Worm (Caenorhabditis elegans): ENCODE measurements around the gene srt-39.

Gene srt-39

DNA sequence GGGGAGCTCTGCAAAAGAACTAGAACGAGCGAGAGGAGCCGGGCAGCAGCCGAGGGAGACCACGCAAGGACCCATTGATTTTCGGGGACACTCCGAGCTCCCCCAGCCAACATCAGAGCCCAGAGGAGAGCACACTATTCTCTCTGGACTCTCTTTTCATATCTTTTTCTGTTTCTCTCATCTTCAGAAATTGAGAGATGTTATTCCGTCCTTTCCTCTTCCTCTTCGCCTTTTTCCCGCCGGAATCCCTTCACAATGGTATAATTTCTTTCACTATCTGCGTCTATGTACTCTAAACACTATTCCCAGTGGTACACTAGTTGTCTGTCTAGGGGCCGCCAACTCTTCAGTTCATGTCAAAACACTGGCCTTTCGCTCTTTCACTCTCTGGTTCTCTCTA lies 19.3 kb upstream of the srt-39 start:
- no peak for TF ChIP-seq nhr-232 (tag; optimal IDR thresholded peaks at IDR 0.05)
- no peak for TF ChIP-seq pha-2 (tag; optimal IDR thresholded peaks at IDR 0.05)
- TF ChIP-seq T23F11.4 (GFP tag; optimal IDR thresholded peaks at IDR 0.05), result no peak
- TF ChIP-seq syd-9 (tag; optimal IDR thresholded peaks at IDR 0.05), result peak; percentile 74
- no peak for TF ChIP-seq nhr-11 (tag; optimal IDR thresholded peaks at IDR 0.05)
- no peak for TF ChIP-seq pqm-1 (tag; optimal IDR thresholded peaks at IDR 0.05)
- TF ChIP-seq ceh-14 (tag; optimal IDR thresholded peaks at IDR 0.05), result peak; percentile 88
- TF ChIP-seq ceh-45 (GFP tag; IDR thresholded peaks at IDR 0.05), result no peak
- no peak for TF ChIP-seq ets-4 (tag; optimal IDR thresholded peaks at IDR 0.05)
- peak; percentile 91 for TF ChIP-seq ceh-18 (tag; optimal IDR thresholded peaks at IDR 0.05)
- no peak for TF ChIP-seq che-1 (tag; optimal IDR thresholded peaks at IDR 0.05)
- no peak for TF ChIP-seq ttx-3 (tag; optimal IDR thresholded peaks at IDR 0.05)
- peak; percentile 67 for TF ChIP-seq ref-2 (tag; optimal IDR thresholded peaks at IDR 0.05)
- no peak for TF ChIP-seq Y22D7AL.16 (tag; optimal IDR thresholded peaks at IDR 0.05)
- TF ChIP-seq ceh-48 (tag; optimal IDR thresholded peaks at IDR 0.05), result peak; percentile 92
- no peak for TF ChIP-seq elt-4 (tag; optimal IDR thresholded peaks at IDR 0.05)
- TF ChIP-seq ceh-34 (tag; optimal IDR thresholded peaks at IDR 0.05), result peak; percentile 79
- no peak for TF ChIP-seq pat-9 (tag; optimal IDR thresholded peaks at IDR 0.05)
- TF ChIP-seq ama-1 (optimal IDR thresholded peaks at IDR 0.05), result no peak
- peak; percentile 3 for TF ChIP-seq fkh-10 (GFP tag; optimal IDR thresholded peaks at IDR 0.05)
- peak; percentile 23 for TF ChIP-seq fax-1 (tag; optimal IDR thresholded peaks at IDR 0.05)
- TF ChIP-seq ceh-19 (GFP tag; optimal IDR thresholded peaks at IDR 0.05), result no peak
- no peak for TF ChIP-seq odd-2 (tag; optimal IDR thresholded peaks at IDR 0.05)
- no peak for TF ChIP-seq eyg-1 (tag; optimal IDR thresholded peaks at IDR 0.05)
- TF ChIP-seq gmeb-2 (tag; optimal IDR thresholded peaks at IDR 0.05), result no peak
- TF ChIP-seq lin-11 (tag; optimal IDR thresholded peaks at IDR 0.05), result no peak
- peak; percentile 92 for TF ChIP-seq unc-42 (tag; optimal IDR thresholded peaks at IDR 0.05)
- no peak for TF ChIP-seq hlh-30 (tag; optimal IDR thresholded peaks at IDR 0.05; ENCODE audit: insufficient read depth)
- peak; percentile 13 for TF ChIP-seq K09A11.1 (tag; optimal IDR thresholded peaks at IDR 0.05; ENCODE audit: insufficient read depth)
- no peak for TF ChIP-seq ceh-2 (tag; optimal IDR thresholded peaks at IDR 0.05)
- TF ChIP-seq mec-3 (tag; optimal IDR thresholded peaks at IDR 0.05; ENCODE audit: borderline replicate concordance), result no peak
- TF ChIP-seq K02D7.2 (tag; optimal IDR thresholded peaks at IDR 0.05), result no peak
- TF ChIP-seq ceh-22 (tag; optimal IDR thresholded peaks at IDR 0.05), result no peak
- peak; percentile 75 for TF ChIP-seq nfya-1 (tag; optimal IDR thresholded peaks at IDR 0.05)
- TF ChIP-seq madf-2 (tag; optimal IDR thresholded peaks at IDR 0.05), result peak; percentile 44
- no peak for TF ChIP-seq elt-2 (tag; optimal IDR thresholded peaks at IDR 0.05)
- peak; percentile 83 for TF ChIP-seq tbx-2 (tag; optimal IDR thresholded peaks at IDR 0.05)
- no peak for TF ChIP-seq ztf-16 (tag; optimal IDR thresholded peaks at IDR 0.05)
- TF ChIP-seq C38D4.7 (GFP tag; optimal IDR thresholded peaks at IDR 0.05), result no peak
- TF ChIP-seq zip-5 (tag; optimal IDR thresholded peaks at IDR 0.05), result no peak
- TF ChIP-seq lim-6 (tag; optimal IDR thresholded peaks at IDR 0.05), result no peak
- no peak for TF ChIP-seq ahr-1 (tag; optimal IDR thresholded peaks at IDR 0.05)
- TF ChIP-seq fkh-6 (tag; optimal IDR thresholded peaks at IDR 0.05), result no peak
- no peak for TF ChIP-seq tbx-7 (tag; optimal IDR thresholded peaks at IDR 0.05)
- TF ChIP-seq ceh-9 (tag; optimal IDR thresholded peaks at IDR 0.05), result no peak
- TF ChIP-seq sdc-2 (tag; optimal IDR thresholded peaks at IDR 0.05), result no peak
- peak; percentile 88 for TF ChIP-seq ceh-31 (tag; optimal IDR thresholded peaks at IDR 0.05)
- TF ChIP-seq ceh-30 (tag; optimal IDR thresholded peaks at IDR 0.05), result peak; percentile 29
- no peak for TF ChIP-seq dve-1 (tag; optimal IDR thresholded peaks at IDR 0.05)
- TF ChIP-seq hlh-6 (tag; optimal IDR thresholded peaks at IDR 0.05), result no peak
- TF ChIP-seq unc-3 (GFP tag; conservative IDR thresholded peaks at IDR 0.05), result no peak
- peak; percentile 81 for TF ChIP-seq unc-3 (tag; optimal IDR thresholded peaks at IDR 0.05)
- TF ChIP-seq hlh-8 (tag; optimal IDR thresholded peaks at IDR 0.05), result no peak
- no peak for TF ChIP-seq C08G9.2 (tag; optimal IDR thresholded peaks at IDR 0.05)
- peak; percentile 90 for TF ChIP-seq unc-55 (GFP tag; optimal IDR thresholded peaks at IDR 0.05)
